Fruit fly (Drosophila melanogaster): ENCODE results near the gene Gr97a.

dm6 chr3R:26933885-26934284, 32.4 kb downstream of the Gr97a start:
- no peak for TF ChIP-seq CTCF (optimal IDR thresholded peaks at IDR 0.05)
- no peak for TF ChIP-seq CG8478 (optimal IDR thresholded peaks at IDR 0.05)

Measured in S2 (cell line).